Worm (Caenorhabditis elegans): Measurements from ENCODE around the gene Y59H11AR.10.

- TF ChIP-seq F55B11.4 (tag; optimal IDR thresholded peaks at IDR 0.05; ENCODE audit: borderline replicate concordance, insufficient read depth) (no peak), repo-1 (tag; optimal IDR thresholded peaks at IDR 0.05) (no peak), tbx-9 (tag; optimal IDR thresholded peaks at IDR 0.05; ENCODE audit: borderline replicate concordance) (no peak), ccch-3 (GFP tag; optimal IDR thresholded peaks at IDR 0.05) (no peak), snpc-4 (GFP tag; optimal IDR thresholded peaks at IDR 0.05) (no peak), snpc-4 (tag; optimal IDR thresholded peaks at IDR 0.05) (no peak), ztf-3 (GFP tag; optimal IDR thresholded peaks at IDR 0.05) (no peak), ama-1 (optimal IDR thresholded peaks at IDR 0.05) (no peak), ama-1 (GFP tag; optimal IDR thresholded peaks at IDR 0.05) (no peak), F37B4.10 (GFP tag; IDR thresholded peaks at IDR 0.05) (no peak)
These were observed 32.3 kb upstream of the Y59H11AR.10 start for ce11 chrIV:8570719-8571118.
